Worm (Caenorhabditis elegans): ENCODE measurements around the gene R13A1.5.

Gene R13A1.5

DNA sequence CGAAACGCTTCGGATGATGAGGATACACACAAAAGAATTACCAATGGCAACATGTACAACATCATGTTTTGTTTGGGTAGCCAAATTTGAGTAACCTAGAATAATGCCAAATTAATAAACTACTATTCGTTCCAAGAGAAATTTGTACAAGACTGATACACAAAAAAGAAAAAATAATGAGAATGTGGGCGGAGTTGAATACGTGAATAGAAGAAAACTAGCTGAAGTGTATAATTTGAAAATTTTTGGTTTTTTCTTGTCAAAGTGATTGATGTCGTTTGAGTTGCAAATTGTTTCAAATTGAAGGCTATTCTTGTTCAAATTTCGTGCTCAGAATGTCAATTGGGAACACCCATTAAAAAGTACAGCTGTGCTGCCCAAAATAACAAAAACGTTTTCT lies at the start of gene R13A1.5:
Gene R13A1.5, minus strand, starts transcription at position 101 of the 400 bp plus-strand sequence.
- no peak for TF ChIP-seq unc-62 (GFP tag; optimal IDR thresholded peaks at IDR 0.05)

ce11 chrIV:7240564-7240963 lies 48.9 kb upstream of the R13A1.5 start:
- no peak for TF ChIP-seq unc-62 (GFP tag; optimal IDR thresholded peaks at IDR 0.05)

ce11 chrIV:7237668-7238214 lies 46.1 kb upstream of the R13A1.5 start, which contains the start of gene elo-3:
TSS of gene elo-3 (plus strand) at chrIV:7237718.
- TF ChIP-seq unc-62 (GFP tag; optimal IDR thresholded peaks at IDR 0.05): no peak

DNA sequence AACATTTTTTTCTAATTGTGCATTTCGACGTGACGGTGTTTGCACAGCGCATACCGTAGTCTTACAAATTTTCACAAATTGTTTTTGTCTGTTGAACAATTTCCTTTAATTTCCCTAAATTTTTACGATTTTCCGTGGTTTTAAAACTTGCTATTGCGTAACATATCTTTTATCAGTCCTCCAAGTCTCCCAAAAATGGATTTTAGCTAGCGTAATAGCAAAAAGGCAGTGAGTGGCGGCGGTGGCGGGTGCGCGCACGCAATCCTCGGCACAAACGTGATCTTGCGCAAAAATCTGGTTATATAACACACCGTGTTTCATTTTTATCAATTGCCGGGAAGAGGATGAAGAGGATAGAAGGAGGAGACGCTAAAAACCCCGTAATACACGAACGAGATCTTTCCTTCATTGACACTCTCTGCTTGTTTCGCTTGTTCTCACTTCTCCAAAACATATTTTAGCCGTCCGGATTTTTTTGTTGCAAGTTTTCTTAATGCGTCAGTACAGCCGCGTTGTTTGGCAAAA lies 44.7 kb upstream of the R13A1.5 start:
- TF ChIP-seq unc-62 (GFP tag; optimal IDR thresholded peaks at IDR 0.05): no peak

- no peak for TF ChIP-seq unc-62 (GFP tag; optimal IDR thresholded peaks at IDR 0.05)
Measured at ce11 chrIV:7235382-7235917, 43.8 kb upstream of the R13A1.5 start.

DNA sequence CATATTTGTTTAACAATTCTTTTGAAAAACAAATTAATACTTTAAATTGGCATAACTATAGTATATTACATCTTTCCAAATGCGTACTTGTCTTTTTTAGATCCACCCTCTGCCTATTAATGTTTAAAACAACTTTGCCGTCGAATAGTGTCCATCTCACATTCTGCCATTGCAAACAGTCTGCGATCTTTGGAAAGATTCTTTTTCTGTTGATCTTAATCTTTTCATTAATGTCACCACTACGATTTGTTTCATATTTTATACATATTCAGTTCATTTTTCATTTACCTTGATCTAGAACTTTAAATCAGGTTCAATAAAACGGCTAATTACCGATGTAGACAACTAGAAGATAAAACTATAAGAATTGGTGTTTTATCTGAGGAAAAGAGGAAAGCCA lies 43.0 kb upstream of the R13A1.5 start:
- TF ChIP-seq unc-62 (GFP tag; optimal IDR thresholded peaks at IDR 0.05): no peak

ce11 chrIV:7233566-7234014 lies 41.9 kb upstream of the R13A1.5 start:
- no peak for TF ChIP-seq unc-62 (GFP tag; optimal IDR thresholded peaks at IDR 0.05)

ce11 chrIV:7230935-7231334 lies 39.3 kb upstream of the R13A1.5 start, which contains the start of gene D2024.4:
TSS of gene D2024.4 (plus strand) at chrIV:7231235.
- TF ChIP-seq unc-62 (GFP tag; optimal IDR thresholded peaks at IDR 0.05): no peak

ce11 chrIV:7230198-7230597 lies 38.6 kb upstream of the R13A1.5 start, which contains the start of gene cap-1:
TSS of gene cap-1 (minus strand) at chrIV:7230223.
- no peak for TF ChIP-seq unc-62 (GFP tag; optimal IDR thresholded peaks at IDR 0.05)

ce11 chrIV:7228208-7228607 lies 36.6 kb upstream of the R13A1.5 start, which contains the start of gene D2024.5:
TSS of gene D2024.5 (minus strand) at chrIV:7228308.
- TF ChIP-seq unc-62 (GFP tag; optimal IDR thresholded peaks at IDR 0.05): no peak

- no peak for TF ChIP-seq unc-62 (GFP tag; optimal IDR thresholded peaks at IDR 0.05)
Measured at ce11 chrIV:7227072-7227471, 35.4 kb upstream of the R13A1.5 start, which contains the start of gene R13A1.10. TSS of gene R13A1.10 (minus strand) at chrIV:7227172.

DNA sequence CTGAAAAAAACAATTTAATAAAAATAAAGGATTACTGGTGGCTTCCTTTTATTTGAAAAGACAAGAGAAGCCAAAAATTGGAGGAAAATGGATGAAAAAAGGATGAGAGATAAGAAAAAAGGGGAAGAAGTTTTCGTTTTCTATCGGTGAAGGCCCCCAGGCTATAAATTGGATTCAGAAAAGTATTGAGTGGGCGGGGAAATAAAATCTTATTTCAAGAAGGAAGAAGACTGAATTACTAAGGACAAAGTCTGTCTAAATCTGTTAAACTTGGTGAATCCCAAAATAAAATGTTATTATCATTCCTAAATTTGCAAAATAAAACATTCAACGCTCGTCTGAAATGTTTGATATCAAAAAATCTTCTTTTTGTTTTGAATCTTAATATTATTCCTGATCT lies 30.4 kb upstream of the R13A1.5 start:
- no peak for TF ChIP-seq unc-62 (GFP tag; optimal IDR thresholded peaks at IDR 0.05)

DNA sequence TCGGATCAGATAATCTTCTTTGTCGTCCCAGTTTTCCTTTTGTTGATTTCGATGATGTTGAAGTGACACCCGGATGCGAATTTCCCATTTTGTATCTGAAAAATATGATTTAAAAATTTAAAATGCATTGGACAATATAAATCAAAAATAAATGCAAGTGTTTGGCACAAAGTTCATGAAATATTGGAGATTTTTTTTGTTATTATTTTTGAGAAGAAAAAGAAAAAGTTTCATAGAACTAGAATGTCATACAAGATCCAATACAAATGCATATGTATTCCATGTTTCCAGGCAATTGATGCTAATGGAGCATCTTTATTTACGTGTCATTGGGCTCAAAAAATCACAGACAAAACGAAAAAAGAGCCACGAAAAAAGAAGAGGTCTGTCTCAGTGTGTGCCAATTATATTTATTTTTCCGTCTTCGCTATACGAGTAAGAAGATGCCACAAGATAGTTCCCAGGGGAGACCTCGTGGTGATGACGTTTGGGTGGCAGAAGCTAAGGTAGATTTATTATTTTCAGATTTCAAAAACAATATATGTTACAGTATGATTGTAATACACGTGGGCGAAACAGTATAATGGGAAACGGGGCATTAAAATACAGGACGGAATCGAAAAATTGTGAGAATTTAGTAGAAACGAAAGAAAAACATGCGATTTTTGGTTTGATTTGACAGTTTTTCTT lies 27.9 kb upstream of the R13A1.5 start, which contains the start of the genes glb-23 and R13A1.1:
Gene glb-23, minus strand, starts transcription at position 101 of the 690 bp plus-strand sequence.
Gene R13A1.1, plus strand, starts transcription at position 640 of the 690 bp plus-strand sequence.
- TF ChIP-seq unc-62 (GFP tag; optimal IDR thresholded peaks at IDR 0.05): no peak

- no peak for TF ChIP-seq unc-62 (GFP tag; optimal IDR thresholded peaks at IDR 0.05)
Measured at ce11 chrIV:7216210-7216609, 24.6 kb upstream of the R13A1.5 start.

DNA sequence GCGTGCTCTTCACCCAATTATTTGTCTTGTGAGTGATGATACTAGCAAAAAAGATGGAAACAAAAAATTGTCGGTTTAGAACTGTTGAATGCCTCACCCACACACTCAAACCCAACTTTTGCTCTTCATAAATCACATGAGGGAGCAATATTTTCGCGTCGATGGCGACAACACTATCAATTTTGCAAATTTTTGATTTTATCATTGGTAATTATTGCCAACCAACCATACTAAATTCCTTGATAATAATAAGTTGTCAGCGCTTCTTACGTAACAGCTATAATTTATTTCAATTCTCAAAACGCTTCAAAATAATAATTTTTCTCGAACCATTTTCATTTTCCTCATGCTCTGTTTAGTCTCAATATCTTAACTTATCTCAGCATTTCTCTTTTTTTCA lies 21.1 kb upstream of the R13A1.5 start:
- TF ChIP-seq unc-62 (GFP tag; optimal IDR thresholded peaks at IDR 0.05): no peak

- TF ChIP-seq unc-62 (GFP tag; optimal IDR thresholded peaks at IDR 0.05): no peak
Measured at ce11 chrIV:7211313-7211712, 19.7 kb upstream of the R13A1.5 start.
